Worm (Caenorhabditis elegans): ENCODE measurements around the gene clec-71.

- no peak for TF ChIP-seq pha-4 (tag; optimal IDR thresholded peaks at IDR 0.05)
- no peak for TF ChIP-seq egl-27 (tag; optimal IDR thresholded peaks at IDR 0.05)
- no peak for TF ChIP-seq skn-1 (tag; optimal IDR thresholded peaks at IDR 0.05)
- no peak for TF ChIP-seq sea-2 (GFP tag; optimal IDR thresholded peaks at IDR 0.05)
- TF ChIP-seq nfya-1 (tag; optimal IDR thresholded peaks at IDR 0.05; ENCODE audit: insufficient read depth): no peak
These were observed 19.9 kb upstream of the clec-71 start, which contains the start of gene F56D6.14 for ce11 chrIV:3917405-3917804.
